Worm (Caenorhabditis elegans): ENCODE results near the gene drn-1.

The drn-1 gene

ce11 chrII:5311746-5312145 is 40.1 kb upstream of the drn-1 start, which contains the start of gene gcy-12:
Gene gcy-12 (plus strand): TSS chrII:5312046.
- TF ChIP-seq snu-23 (GFP tag; optimal IDR thresholded peaks at IDR 0.05), result no peak
- TF ChIP-seq nhr-47 (tag; optimal IDR thresholded peaks at IDR 0.05), result no peak
- TF ChIP-seq sox-4 (tag; optimal IDR thresholded peaks at IDR 0.05), result no peak
- TF ChIP-seq ceh-8 (GFP tag; optimal IDR thresholded peaks at IDR 0.05), result no peak
- no peak for TF ChIP-seq nhr-11 (tag; optimal IDR thresholded peaks at IDR 0.05)
- no peak for TF ChIP-seq sptf-1 (tag; optimal IDR thresholded peaks at IDR 0.05)
- TF ChIP-seq hlh-4 (tag; optimal IDR thresholded peaks at IDR 0.05), result no peak
- TF ChIP-seq fkh-10 (GFP tag; optimal IDR thresholded peaks at IDR 0.05), result no peak
- TF ChIP-seq lin-13 (GFP tag; optimal IDR thresholded peaks at IDR 0.05), result no peak
- no peak for TF ChIP-seq blmp-1 (tag; optimal IDR thresholded peaks at IDR 0.05)
- TF ChIP-seq ztf-11 (tag; optimal IDR thresholded peaks at IDR 0.05), result no peak
- no peak for TF ChIP-seq sup-37 (GFP tag; optimal IDR thresholded peaks at IDR 0.05)
- no peak for TF ChIP-seq nhr-85 (tag)
- no peak for TF ChIP-seq irx-1 (tag; optimal IDR thresholded peaks at IDR 0.05)
- TF ChIP-seq C34B4.2 (tag; optimal IDR thresholded peaks at IDR 0.05), result no peak
- no peak for TF ChIP-seq aly-2 (tag; optimal IDR thresholded peaks at IDR 0.05)
- no peak for TF ChIP-seq lin-15B (tag; optimal IDR thresholded peaks at IDR 0.05)
- TF ChIP-seq dpl-1 (GFP tag; optimal IDR thresholded peaks at IDR 0.05), result no peak

ce11 chrII:5310795-5311194 is 39.1 kb upstream of the drn-1 start:
- TF ChIP-seq hpl-2 (GFP tag; optimal IDR thresholded peaks at IDR 0.05), result no peak
- no peak for TF ChIP-seq ceh-82 (tag; optimal IDR thresholded peaks at IDR 0.05)
- no peak for TF ChIP-seq snpc-4 (tag; optimal IDR thresholded peaks at IDR 0.05)
- TF ChIP-seq skn-1 (tag; optimal IDR thresholded peaks at IDR 0.05), result no peak
- no peak for TF ChIP-seq nhr-28 (tag; optimal IDR thresholded peaks at IDR 0.05)
- peak; percentile 71 for TF ChIP-seq dsc-1 (tag; optimal IDR thresholded peaks at IDR 0.05)
- no peak for TF ChIP-seq nhr-84 (tag; optimal IDR thresholded peaks at IDR 0.05)
- TF ChIP-seq nhr-12 (tag; optimal IDR thresholded peaks at IDR 0.05), result no peak
- peak; percentile 3 for TF ChIP-seq egl-13 (tag; optimal IDR thresholded peaks at IDR 0.05)
- no peak for TF ChIP-seq ceh-90 (tag; optimal IDR thresholded peaks at IDR 0.05)
- TF ChIP-seq C34B4.2 (tag; optimal IDR thresholded peaks at IDR 0.05), result no peak
- TF ChIP-seq hlh-17 (GFP tag; optimal IDR thresholded peaks at IDR 0.05; ENCODE audit: borderline replicate concordance), result no peak
- no peak for TF ChIP-seq lin-14 (GFP tag; optimal IDR thresholded peaks at IDR 0.05)
- TF ChIP-seq efl-1 (optimal IDR thresholded peaks at IDR 0.05), result no peak
- TF ChIP-seq efl-1 (GFP tag; optimal IDR thresholded peaks at IDR 0.05 in 1 of 2), result no peak

ce11 chrII:5309720-5310119 is 38.1 kb upstream of the drn-1 start:
- TF ChIP-seq ceh-90 (tag; optimal IDR thresholded peaks at IDR 0.05) (no peak), ztf-4 (tag; optimal IDR thresholded peaks at IDR 0.05) (no peak), egl-27 (tag; optimal IDR thresholded peaks at IDR 0.05) (no peak), hpl-2 (GFP tag; optimal IDR thresholded peaks at IDR 0.05) (no peak), nhr-28 (tag; optimal IDR thresholded peaks at IDR 0.05) (no peak), efl-3 (GFP tag; optimal IDR thresholded peaks at IDR 0.05) (no peak), ceh-88 (GFP tag; IDR thresholded peaks at IDR 0.05) (no peak), ceh-82 (tag; optimal IDR thresholded peaks at IDR 0.05) (no peak)

ce11 chrII:5308961-5309360 is 37.3 kb upstream of the drn-1 start:
- TF ChIP-seq nhr-71 (tag; optimal IDR thresholded peaks at IDR 0.05) (peak; percentile 17), C34B4.2 (tag; optimal IDR thresholded peaks at IDR 0.05) (no peak), unc-30 (tag; optimal IDR thresholded peaks at IDR 0.05) (no peak), lin-14 (GFP tag; optimal IDR thresholded peaks at IDR 0.05) (peak; percentile 60), efl-1 (optimal IDR thresholded peaks at IDR 0.05) (no peak), efl-1 (GFP tag; optimal IDR thresholded peaks at IDR 0.05 in 1 of 2) (peak in 1 of 2 experiments; percentile 8), zip-4 (GFP tag; optimal IDR thresholded peaks at IDR 0.05) (no peak)

Data from whole organism, L1 larva.